Fruit fly (Drosophila melanogaster): ENCODE data around the gene ema.

The ema gene

DNA sequence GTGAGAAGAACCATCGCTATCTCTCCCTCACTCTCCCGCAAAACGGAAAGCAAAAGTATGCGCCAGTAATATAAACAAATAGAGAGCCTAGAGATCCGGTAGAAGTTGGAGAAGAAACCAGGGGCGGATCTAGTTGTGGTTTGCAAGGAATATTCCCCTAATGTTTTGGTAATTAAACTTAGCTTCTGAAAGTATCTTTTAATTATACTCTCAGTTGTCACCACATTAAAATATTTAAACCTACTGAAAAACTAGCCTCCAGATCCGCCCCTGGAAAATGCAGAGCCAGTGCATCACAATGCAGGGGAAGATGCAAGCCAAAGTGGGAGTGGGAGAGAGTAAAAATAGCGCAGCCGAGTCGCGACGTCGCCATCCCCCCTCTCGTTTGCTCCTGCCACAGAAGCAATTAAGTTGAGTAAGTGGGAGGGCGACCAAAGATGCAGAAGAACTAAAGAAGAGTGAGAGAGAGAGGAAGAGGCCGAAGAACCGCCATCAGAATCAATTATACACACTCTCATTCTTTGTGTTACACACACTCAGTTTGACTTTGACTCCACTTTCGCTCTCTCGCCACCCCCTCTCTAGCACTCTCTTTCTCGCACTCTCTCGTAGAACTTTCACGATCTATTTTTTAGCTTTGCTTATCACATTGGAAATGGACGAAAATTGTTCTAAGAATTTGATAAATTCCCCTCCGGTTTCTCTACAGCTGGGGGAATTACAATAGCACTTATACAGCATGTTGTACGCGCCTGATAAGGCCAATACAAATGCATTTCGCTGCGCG, 7.9 kb upstream of the ema start (continued):
- TF ChIP-seq ssp (GFP tag; IDR thresholded peaks at IDR 0.05) (peak; percentile 86), hkb (optimal IDR thresholded peaks at IDR 0.05) (no peak), hkb (GFP tag; IDR thresholded peaks at IDR 0.05) (peak; percentile 93), rib (GFP tag; IDR thresholded peaks at IDR 0.05) (peak; percentile 71), CG14710 (tag; optimal IDR thresholded peaks at IDR 0.05) (peak; percentile 95), GATAe (GFP tag; conservative IDR thresholded peaks at IDR 0.05) (peak; percentile 46), CG10147 (GFP tag; optimal IDR thresholded peaks at IDR 0.05) (peak; percentile 70), CG34224 (GFP tag; IDR thresholded peaks at IDR 0.05; ENCODE audit: partially characterized antibody) (no peak), CG10209 (GFP tag; optimal IDR thresholded peaks at IDR 0.05) (peak; percentile 90), vfl (GFP tag; optimal IDR thresholded peaks at IDR 0.05) (peak; percentile 51), Atf3 (GFP tag; optimal IDR thresholded peaks at IDR 0.05) (peak; percentile 95), CG11456 (GFP tag; IDR thresholded peaks at IDR 0.05) (peak; percentile 95), CG6272 (GFP tag; IDR thresholded peaks at IDR 0.05) (peak; percentile 91), Trl (optimal IDR thresholded peaks at IDR 0.05) (peak; percentile 65 to 87), Trl (GFP tag; optimal IDR thresholded peaks at IDR 0.05) (peak; percentile 81), CG10267 (tag; optimal IDR thresholded peaks at IDR 0.05) (peak; percentile 88), tgo (GFP tag; IDR thresholded peaks at IDR 0.05) (peak; percentile 92), sim (GFP tag; IDR thresholded peaks at IDR 0.05) (peak; percentile 94), Adf1 (GFP tag; IDR thresholded peaks at IDR 0.05) (no peak), CG16863 (GFP tag; optimal IDR thresholded peaks at IDR 0.05) (peak; percentile 95), Lim3 (GFP tag; IDR thresholded peaks at IDR 0.05) (peak; percentile 66; the same call in 1 of the 2 replicates), CG7987 (GFP tag; optimal IDR thresholded peaks at IDR 0.05) (peak; percentile 71), Antp (GFP tag; optimal IDR thresholded peaks at IDR 0.05) (peak; percentile 95), CG13775 (GFP tag; optimal IDR thresholded peaks at IDR 0.05) (peak; percentile 72), CG34376 (GFP tag; optimal IDR thresholded peaks at IDR 0.05) (no peak), CG17328 (GFP tag; IDR thresholded peaks at IDR 0.05) (peak; percentile 96), CG1603 (tag; optimal IDR thresholded peaks at IDR 0.05) (peak; percentile 97), twi (tag; optimal IDR thresholded peaks at IDR 0.05) (peak; percentile 93), her (GFP tag; optimal IDR thresholded peaks at IDR 0.05) (peak; percentile 75), Ets97D (GFP tag; optimal IDR thresholded peaks at IDR 0.05) (peak; percentile 74), Mes4 (GFP tag; optimal IDR thresholded peaks at IDR 0.05) (peak; percentile 78), Bteb2 (GFP tag; optimal IDR thresholded peaks at IDR 0.05) (peak; percentile 50), maf-S (GFP tag; optimal IDR thresholded peaks at IDR 0.05) (peak; percentile 84), ac (GFP tag; optimal IDR thresholded peaks at IDR 0.05) (peak; percentile 86), CG6791 (GFP tag; IDR thresholded peaks at IDR 0.05; ENCODE audit: partially characterized antibody) (peak; percentile 75), CG10366 (GFP tag; IDR thresholded peaks at IDR 0.05) (peak; percentile 92), wek (GFP tag; optimal IDR thresholded peaks at IDR 0.05) (peak; percentile 80), HmgZ (tag; optimal IDR thresholded peaks at IDR 0.05) (peak; percentile 80), CG6813 (GFP tag; optimal IDR thresholded peaks at IDR 0.05) (peak; percentile 88), Dbx (GFP tag; IDR thresholded peaks at IDR 0.05) (peak; percentile 64; the same call in 2 of the 3 replicates), NC2β (GFP tag; optimal IDR thresholded peaks at IDR 0.05) (peak; percentile 89), crol (GFP tag; IDR thresholded peaks at IDR 0.05) (peak; percentile 90), Bgb (GFP tag; IDR thresholded peaks at IDR 0.05; ENCODE audit: partially characterized antibody) (peak; percentile 68), BtbVII (GFP tag; optimal IDR thresholded peaks at IDR 0.05) (peak; percentile 64), mld (GFP tag; IDR thresholded peaks at IDR 0.05; ENCODE audit: partially characterized antibody) (no peak), inv (GFP tag; IDR thresholded peaks at IDR 0.05; ENCODE audit: partially characterized antibody) (peak; percentile 65; the same call in 1 of the 2 replicates), Dek (tag; optimal IDR thresholded peaks at IDR 0.05) (peak; percentile 73), CG10462 (GFP tag; optimal IDR thresholded peaks at IDR 0.05) (peak; percentile 87), tx (GFP tag; optimal IDR thresholded peaks at IDR 0.05) (peak; percentile 79), CG18011 (GFP tag; optimal IDR thresholded peaks at IDR 0.05) (no peak)
